Worm (Caenorhabditis elegans) whole organism, young adult: ENCODE measurements around the gene clc-12.

Experiments used
- B0019.2 ChIP-seq: fragments of 200-800 bp; sonication (Bioruptor generic); conservative IDR thresholded peaks from 2 replicates; pipeline ENCODE4 v1.3.6; 2022; ENCODE audit warnings: missing genetic modification reagents, missing genetic modification characterization, missing compliant biosample characterization
- B0261.1 ChIP-seq: sonication (generic microtip); optimal IDR thresholded peaks from 2 replicates; lab custom pipeline; 2016; ENCODE audit warnings: mild to moderate bottlenecking, missing genetic modification characterization, moderate library complexity, missing compliant biosample characterization
- C06A6.2 ChIP-seq: fragments of 200-800 bp; sonication (Bioruptor generic); conservative IDR thresholded peaks from 2 replicates; pipeline ENCODE4 v1.3.6; 2022; ENCODE audit warnings: missing genetic modification characterization, missing compliant biosample characterization
- C17E4.6 ChIP-seq: fragments of 200-800 bp; sonication (Bioruptor generic); IDR thresholded peaks from 2 replicates; pipeline ENCODE4 v1.3.6; 2022; ENCODE audit warnings: missing genetic modification reagents, missing genetic modification characterization, missing compliant biosample characterization
- D2030.7 ChIP-seq: fragments of 200-800 bp; sonication (Bioruptor generic); IDR thresholded peaks from 2 replicates; pipeline ENCODE4 v1.3.6; 2022; ENCODE audit warnings: missing genetic modification reagents, missing genetic modification characterization, missing compliant biosample characterization
- F22D6.2 ChIP-seq: sonication (generic microtip); optimal IDR thresholded peaks from 2 replicates; lab custom pipeline; 2016; ENCODE audit warnings: mild to moderate bottlenecking, missing genetic modification characterization, missing compliant biosample characterization
- F33H1.4 ChIP-seq: fragments of 200-800 bp; sonication (Bioruptor generic); IDR thresholded peaks from 2 replicates; pipeline ENCODE4 v1.3.6; 2022; ENCODE audit warnings: missing genetic modification reagents, missing genetic modification characterization, missing compliant biosample characterization
- F37B4.10 ChIP-seq: fragments of 200-800 bp; sonication (Bioruptor generic); IDR thresholded peaks from 2 replicates; pipeline ENCODE4 v1.3.6; 2022; ENCODE audit warnings: missing genetic modification characterization, missing compliant biosample characterization
- F57C9.4 ChIP-seq: sonication (generic microtip); optimal IDR thresholded peaks from 2 replicates; lab custom pipeline; 2017; ENCODE audit warnings: mild to moderate bottlenecking, missing genetic modification characterization, missing compliant biosample characterization
- Y53G8AR.9 ChIP-seq: fragments of 200-800 bp; sonication (Bioruptor generic); conservative IDR thresholded peaks from 2 replicates; pipeline ENCODE4 v1.3.6; 2022; ENCODE audit warnings: missing genetic modification reagents, missing genetic modification characterization, missing compliant biosample characterization
- Y56A3A.18 ChIP-seq: fragments of 200-800 bp; sonication (Bioruptor generic); IDR thresholded peaks from 2 replicates; pipeline ENCODE4 v1.3.6; 2022; ENCODE audit warnings: missing genetic modification reagents, missing genetic modification characterization, missing compliant biosample characterization
- Y79H2A.3 ChIP-seq: fragments of 200-800 bp; sonication (Bioruptor generic); conservative IDR thresholded peaks from 2 replicates; pipeline ENCODE4 v1.3.6; 2022; ENCODE audit warnings: missing genetic modification reagents, missing genetic modification characterization, missing compliant biosample characterization
- Y95B8A.8 ChIP-seq: fragments of 200-800 bp; sonication (Bioruptor generic); IDR thresholded peaks from 2 replicates; pipeline ENCODE4 v1.3.6; 2022; ENCODE audit warnings: missing genetic modification reagents, missing genetic modification characterization, missing compliant biosample characterization
- aptf-2 ChIP-seq: fragments of 200-800 bp; sonication (Bioruptor generic); conservative IDR thresholded peaks from 2 replicates; pipeline ENCODE4 v1.3.6; 2022; ENCODE audit warnings: missing genetic modification reagents, missing genetic modification characterization, missing compliant biosample characterization
- atf-7 ChIP-seq: sonication (generic microtip); optimal IDR thresholded peaks from 2 replicates; lab custom pipeline; 2017; ENCODE audit warnings: mild to moderate bottlenecking, missing genetic modification characterization, missing compliant biosample characterization
- bed-2 ChIP-seq: fragments of 200-800 bp; sonication (Bioruptor generic); IDR thresholded peaks from 2 replicates; pipeline ENCODE4 v1.3.6; 2022; ENCODE audit warnings: missing genetic modification reagents, missing genetic modification characterization, missing compliant biosample characterization
- cebp-1 ChIP-seq, 2 experiments: fragments of 200-800 bp in 1 of 2; sonication (Bioruptor generic) in 1 of 2; sonication (generic microtip) in 1 of 2; IDR thresholded peaks in 1 of 2; optimal IDR thresholded peaks in 1 of 2; 2 replicates each; pipeline versions ENCODE4 v1.3.6 to Lab custom; 2017 to 2022; ENCODE audit warnings: missing compliant biosample characterization in 2 of 2, missing genetic modification characterization in 2 of 2, mild to moderate bottlenecking in 1 of 2, missing genetic modification reagents in 1 of 2, moderate library complexity in 1 of 2
- cebp-2 ChIP-seq: fragments of 200-800 bp; sonication (Bioruptor generic); IDR thresholded peaks from 2 replicates; pipeline ENCODE4 v1.3.6; 2022; ENCODE audit warnings: missing genetic modification characterization, missing compliant biosample characterization
- ceh-100 ChIP-seq: fragments of 200-800 bp; sonication (Bioruptor generic); IDR thresholded peaks from 2 replicates; pipeline ENCODE4 v1.3.6; 2022; ENCODE audit warnings: missing genetic modification reagents, missing genetic modification characterization, missing compliant biosample characterization
- ceh-27 ChIP-seq: fragments of 200-800 bp; sonication (Bioruptor generic); optimal IDR thresholded peaks from 2 replicates; lab custom pipeline; 2018; ENCODE audit warnings: mild to moderate bottlenecking, missing genetic modification characterization, moderate library complexity, missing compliant biosample characterization
- dox-1 ChIP-seq: fragments of 200-800 bp; sonication (Bioruptor generic); IDR thresholded peaks from 2 replicates; pipeline ENCODE4 v1.3.6; 2022; ENCODE audit warnings: missing genetic modification reagents, missing genetic modification characterization, missing compliant biosample characterization
- dpl-1 ChIP-seq: fragments of 150-350 bp; optimal IDR thresholded peaks from 2 replicates; lab custom pipeline; 2014; ENCODE audit warnings: missing biosample characterization, missing genetic modification reagents, missing genetic modification characterization
- egl-18 ChIP-seq: fragments of 200-800 bp; sonication (Bioruptor generic); IDR thresholded peaks from 2 replicates; pipeline ENCODE4 v1.3.6; 2022; ENCODE audit warnings: missing genetic modification reagents, missing genetic modification characterization, missing compliant biosample characterization
- ekl-4 ChIP-seq: fragments of 200-800 bp; sonication (Bioruptor generic); IDR thresholded peaks from 2 replicates; pipeline ENCODE4 v1.3.6; 2022; ENCODE audit warnings: missing genetic modification reagents, missing genetic modification characterization, missing compliant biosample characterization
- ets-4 ChIP-seq: fragments of 200-800 bp; sonication (Bioruptor generic); optimal IDR thresholded peaks from 2 replicates; lab custom pipeline; 2018; ENCODE audit warnings: mild to moderate bottlenecking, missing genetic modification characterization, missing compliant biosample characterization
- him-1 ChIP-seq: sonication (generic microtip); optimal IDR thresholded peaks from 2 replicates; lab custom pipeline; 2016; ENCODE audit warnings: missing genotype, missing genetic modification reagents, missing genetic modification characterization, missing compliant biosample characterization
- hmg-20 ChIP-seq: fragments of 200-800 bp; sonication (Bioruptor generic); IDR thresholded peaks from 2 replicates; pipeline ENCODE4 v1.3.6; 2022; ENCODE audit warnings: missing genetic modification reagents, missing genetic modification characterization, missing compliant biosample characterization
- let-607 ChIP-seq, 2 experiments: fragments of 200-800 bp in 1 of 2; sonication (Bioruptor generic) in 1 of 2; sonication (generic microtip) in 1 of 2; optimal IDR thresholded peaks; 2 replicates each; lab custom pipeline; 2016 to 2018; ENCODE audit warnings: mild to moderate bottlenecking in 2 of 2, missing compliant biosample characterization in 2 of 2, missing genetic modification characterization in 2 of 2, moderate library complexity in 2 of 2, missing genotype in 1 of 2
- lin-35 ChIP-seq, 3 experiments: fragments of 150-350 bp in 2 of 3; sonication (generic microtip) in 1 of 3; optimal IDR thresholded peaks; 2 replicates each; lab custom pipeline; 2014 to 2018; ENCODE audit warnings: missing biosample characterization in 3 of 3, missing genetic modification characterization in 3 of 3, missing genetic modification reagents in 3 of 3
- lin-40 ChIP-seq: sonication (generic microtip); optimal IDR thresholded peaks from 2 replicates; lab custom pipeline; 2016; ENCODE audit warnings: missing genetic modification characterization, mild to moderate bottlenecking, missing compliant biosample characterization, missing genotype, missing genetic modification reagents
- lin-54 ChIP-seq: fragments of 200-800 bp; sonication (Bioruptor generic); optimal IDR thresholded peaks from 2 replicates; lab custom pipeline; 2018; ENCODE audit warnings: mild to moderate bottlenecking, missing genetic modification characterization, missing compliant biosample characterization
- lsy-27 ChIP-seq: sonication (generic microtip); optimal IDR thresholded peaks from 2 replicates; lab custom pipeline; 2017; ENCODE audit warnings: missing genetic modification characterization, mild to moderate bottlenecking, missing compliant biosample characterization, antibody characterized with exemption, missing genotype, borderline replicate concordance; ENCODE audit not compliant: insufficient read depth
- madf-10 ChIP-seq: sonication (generic microtip); optimal IDR thresholded peaks from 2 replicates; lab custom pipeline; 2016; ENCODE audit warnings: mild to moderate bottlenecking, missing genetic modification characterization, missing compliant biosample characterization
- madf-8 ChIP-seq: fragments of 200-800 bp; sonication (Bioruptor generic); conservative IDR thresholded peaks from 2 replicates; pipeline ENCODE4 v1.3.6; 2022; ENCODE audit warnings: missing genetic modification reagents, missing genetic modification characterization, missing compliant biosample characterization
- mcd-1 ChIP-seq: fragments of 200-800 bp; sonication (Bioruptor generic); IDR thresholded peaks from 2 replicates; pipeline ENCODE4 v1.3.6; 2022; ENCODE audit warnings: missing genetic modification reagents, missing genetic modification characterization, missing compliant biosample characterization
- mxl-1 ChIP-seq: sonication (generic microtip); optimal IDR thresholded peaks from 2 replicates; lab custom pipeline; 2016; ENCODE audit warnings: missing genetic modification characterization, missing compliant biosample characterization
- nfya-1 ChIP-seq: sonication (generic microtip); optimal IDR thresholded peaks from 2 replicates; lab custom pipeline; 2017; ENCODE audit warnings: antibody characterized with exemption, missing compliant biosample characterization, missing genetic modification characterization, borderline replicate concordance; ENCODE audit not compliant: insufficient read depth
- nfyb-1 ChIP-seq: fragments of 200-800 bp; sonication (Bioruptor generic); IDR thresholded peaks from 2 replicates; pipeline ENCODE4 v1.3.6; 2022; ENCODE audit warnings: missing genetic modification reagents, missing genetic modification characterization, missing compliant biosample characterization
- nhr-80 ChIP-seq: sonication (generic microtip); optimal IDR thresholded peaks from 2 replicates; lab custom pipeline; 2016; ENCODE audit warnings: missing genetic modification characterization, missing compliant biosample characterization
- nhr-90 ChIP-seq: sonication (generic microtip); optimal IDR thresholded peaks from 2 replicates; lab custom pipeline; 2016; ENCODE audit warnings: missing genotype, mild to moderate bottlenecking, missing genetic modification characterization, missing compliant biosample characterization
- snpc-1.1 ChIP-seq: sonication (generic microtip); optimal IDR thresholded peaks from 2 replicates; lab custom pipeline; 2017; ENCODE audit warnings: missing genetic modification characterization, mild to moderate bottlenecking, missing compliant biosample characterization, antibody characterized with exemption, moderate library complexity, missing genotype, missing genetic modification reagents; ENCODE audit not compliant: insufficient read depth
- snpc-3.4 ChIP-seq: sonication (generic microtip); optimal IDR thresholded peaks from 2 replicates; lab custom pipeline; 2017; ENCODE audit warnings: missing genetic modification characterization, mild to moderate bottlenecking, missing compliant biosample characterization, antibody characterized with exemption, moderate library complexity, missing genotype, missing genetic modification reagents
- somi-1 ChIP-seq: fragments of 200-800 bp; sonication (Bioruptor generic); optimal IDR thresholded peaks from 2 replicates; lab custom pipeline; 2018; ENCODE audit warnings: mild to moderate bottlenecking, missing genetic modification characterization, missing compliant biosample characterization
- tbp1 ChIP-seq: fragments of 200-800 bp; sonication (Bioruptor generic); optimal IDR thresholded peaks from 2 replicates; lab custom pipeline; 2018; ENCODE audit warnings: mild to moderate bottlenecking, missing genetic modification characterization, missing compliant biosample characterization
- unc-130 ChIP-seq: sonication (generic microtip); optimal IDR thresholded peaks from 2 replicates; lab custom pipeline; 2016; ENCODE audit warnings: missing genetic modification reagents, missing genetic modification characterization, missing compliant biosample characterization
- ztf-25 ChIP-seq: fragments of 200-800 bp; sonication (Bioruptor generic); IDR thresholded peaks from 2 replicates; pipeline ENCODE4 v1.3.6; 2022; ENCODE audit warnings: missing genetic modification reagents, missing genetic modification characterization, missing compliant biosample characterization
- ztf-3 ChIP-seq: fragments of 200-800 bp; sonication (Bioruptor generic); optimal IDR thresholded peaks from 2 replicates; lab custom pipeline; 2018; ENCODE audit warnings: mild to moderate bottlenecking, missing genetic modification characterization, missing compliant biosample characterization

The clc-12 gene

DNA sequence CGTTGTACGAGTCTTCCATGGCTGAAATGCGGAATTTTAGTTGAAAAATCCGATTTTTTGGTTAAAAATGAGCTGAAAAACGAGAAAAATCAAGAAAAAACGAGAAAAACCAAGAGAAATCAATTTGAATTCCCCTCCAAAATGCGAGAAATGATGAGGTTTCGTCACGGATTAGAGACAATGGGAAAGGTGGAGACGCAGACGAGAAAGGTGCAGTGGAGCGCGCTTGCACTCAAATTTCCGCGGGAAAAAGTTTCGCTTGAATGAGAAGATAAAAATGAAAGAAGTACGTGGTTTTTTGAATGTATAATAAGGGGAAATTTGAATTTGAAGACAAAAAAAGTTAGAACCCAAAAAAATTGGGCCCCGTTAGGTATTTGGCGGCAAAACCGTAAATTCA is 43.5 kb downstream of the clc-12 start, which contains the start of gene efl-1 (continued):
- TF ChIP-seq nfyb-1 (peak; percentile 84), somi-1 (GFP tag; lab: Kevin White, UChicago) (peak; percentile 22), ekl-4 (GFP tag; lab: Robert Waterston, UW) (peak; percentile 83), madf-8 (GFP tag; lab: Robert Waterston, UW) (peak; percentile 35), nhr-80 (no peak), C06A6.2 (GFP tag; lab: Robert Waterston, UW) (0 out of 2 replicates have a peak, but pooled peaks have one; percentile 17), bed-2 (no peak), ztf-25 (GFP tag; lab: Robert Waterston, UW) (no peak), him-1 (tag; lab: Kevin White, UChicago) (peak; percentile 28), atf-7 (tag; lab: Kevin White, UChicago) (no peak), cebp-2 (GFP tag; lab: Robert Waterston, UW) (0 out of 2 replicates have a peak, but pooled peaks have one; percentile 16), ets-4 (GFP tag; lab: Kevin White, UChicago) (no peak), dpl-1 (peak; percentile 98), madf-10 (tag; lab: Kevin White, UChicago) (peak; percentile 20), ztf-3 (GFP tag; lab: Kevin White, UChicago) (peak; percentile 25), Y79H2A.3 (GFP tag; lab: Robert Waterston, UW) (no peak), D2030.7 (GFP tag; lab: Robert Waterston, UW) (peak; percentile 85), Y53G8AR.9 (GFP tag; lab: Robert Waterston, UW) (peak; percentile 72; the same call in 1 of the 2 replicates), B0019.2 (GFP tag; lab: Robert Waterston, UW) (no peak), ceh-100 (no peak), egl-18 (GFP tag; lab: Robert Waterston, UW) (no peak), snpc-3.4 (tag; lab: Kevin White, UChicago) (peak; percentile 72), nfya-1 (tag; lab: Kevin White, UChicago) (no peak), let-607 (tag; optimal IDR thresholded peaks at IDR 0.05; lab: Kevin White, UChicago) (peak in 1 of 2 experiments; percentile 22), aptf-2 (no peak), Y56A3A.18 (peak; percentile 72; the same call in 1 of the 2 replicates), lsy-27 (tag; lab: Kevin White, UChicago) (no peak), dox-1 (GFP tag; lab: Robert Waterston, UW) (peak; percentile 85), cebp-1 (GFP tag; IDR thresholded peaks at IDR 0.05; lab: Robert Waterston, UW) (peak; percentile 47), cebp-1 (tag; optimal IDR thresholded peaks at IDR 0.05; lab: Kevin White, UChicago) (peak; percentile 89), lin-35 (GFP tag; optimal IDR thresholded peaks at IDR 0.05; lab: Kevin White, UChicago) (peak; percentile 79 to 97 (median 83)), mxl-1 (tag; lab: Kevin White, UChicago) (no peak), Y95B8A.8 (0 out of 2 replicates have a peak, but pooled peaks have one; percentile 71), unc-130 (GFP tag; lab: Kevin White, UChicago) (no peak), hmg-20 (no peak), mcd-1 (GFP tag; lab: Robert Waterston, UW) (peak; percentile 99), tbp1 (peak; percentile 68), F57C9.4 (tag; lab: Kevin White, UChicago) (no peak), lin-54 (GFP tag; lab: Kevin White, UChicago) (peak; percentile 97), nhr-90 (tag; lab: Kevin White, UChicago) (no peak), ceh-27 (peak; percentile 81), F37B4.10 (GFP tag; lab: Robert Waterston, UW) (no peak), F33H1.4 (GFP tag; lab: Robert Waterston, UW) (0 out of 2 replicates have a peak, but pooled peaks have one; percentile 35), B0261.1 (tag; lab: Kevin White, UChicago) (peak; percentile 37), snpc-1.1 (tag; lab: Kevin White, UChicago) (peak; percentile 86), lin-40 (tag; lab: Kevin White, UChicago) (peak; percentile 87), F22D6.2 (tag; lab: Kevin White, UChicago) (no peak), C17E4.6 (GFP tag; lab: Robert Waterston, UW) (peak; percentile 38; the same call in 1 of the 2 replicates)
